Fruit fly (Drosophila melanogaster) whole organism, embryonic: Measurements from ENCODE around the gene Cp18.

Source experiments
- B-H2 ChIP-seq: fragments of 200-800 bp; sonication (Bioruptor generic); optimal IDR thresholded peaks from 2 replicates; lab custom pipeline; 2018; ENCODE audit warnings: missing biosample characterization, mild to moderate bottlenecking, missing genetic modification characterization
- BEAF-32 ChIP-seq: fragments of 200-800 bp; sonication (Bioruptor generic); optimal IDR thresholded peaks from 3 replicates; lab custom pipeline; 2017; ENCODE audit warnings: missing biosample characterization, missing genetic modification characterization, mild to moderate bottlenecking, moderate library complexity, missing genetic modification reagents
- C15 ChIP-seq: fragments of 200-800 bp; sonication (Bioruptor generic); IDR thresholded peaks from 3 replicates; pipeline ENCODE4 v1.3.6; 2022; ENCODE audit warnings: missing biosample characterization, missing genetic modification characterization
- CG11723 ChIP-seq: fragments of 200-800 bp; sonication (Bioruptor generic); optimal IDR thresholded peaks from 2 replicates; lab custom pipeline; 2017; ENCODE audit warnings: missing biosample characterization, mild to moderate bottlenecking, missing genetic modification characterization
- CG12744 ChIP-seq: fragments of 200-800 bp; sonication (Bioruptor generic); optimal IDR thresholded peaks from 2 replicates; lab custom pipeline; 2016; ENCODE audit warnings: missing biosample characterization, missing genetic modification characterization
- CG14441 ChIP-seq: fragments of 200-800 bp; sonication (Bioruptor generic); IDR thresholded peaks from 2 replicates; pipeline ENCODE4 v1.3.6; 2022; ENCODE audit warnings: missing biosample characterization, missing genetic modification characterization
- CG15011 ChIP-seq: fragments of 200-800 bp; sonication (Bioruptor generic); optimal IDR thresholded peaks from 3 replicates; lab custom pipeline; 2018; ENCODE audit warnings: missing biosample characterization, mild to moderate bottlenecking, missing genetic modification characterization
- CG17568 ChIP-seq: fragments of 200-800 bp; sonication (Bioruptor generic); optimal IDR thresholded peaks from 2 replicates; lab custom pipeline; 2018; ENCODE audit warnings: missing biosample characterization, mild to moderate bottlenecking, missing genetic modification characterization, moderate library complexity
- CG17612 ChIP-seq: fragments of 200-800 bp; sonication (Bioruptor generic); IDR thresholded peaks from 2 replicates; pipeline ENCODE4 v1.3.6; 2022; ENCODE audit warnings: missing biosample characterization, missing genetic modification characterization
- CG30020 ChIP-seq: fragments of 200-800 bp; optimal IDR thresholded peaks from 2 replicates; lab custom pipeline; 2019; ENCODE audit warnings: missing biosample characterization, mild to moderate bottlenecking, missing genetic modification characterization, moderate library complexity
- CG33557 ChIP-seq: fragments of 200-800 bp; sonication (Bioruptor generic); optimal IDR thresholded peaks from 2 replicates; lab custom pipeline; 2019; ENCODE audit warnings: missing biosample characterization, mild to moderate bottlenecking, missing genetic modification characterization, moderate library complexity
- CG4328 ChIP-seq: fragments of 200-800 bp; sonication (Bioruptor generic); optimal IDR thresholded peaks from 3 replicates; lab custom pipeline; 2017; ENCODE audit warnings: missing biosample characterization, missing genetic modification reagents, missing genetic modification characterization
- CG4617 ChIP-seq: fragments of 200-800 bp; sonication (Bioruptor generic); optimal IDR thresholded peaks from 3 replicates; lab custom pipeline; 2016; ENCODE audit warnings: missing biosample characterization, missing genetic modification characterization, borderline replicate concordance
- CG4707 ChIP-seq: fragments of 200-800 bp; sonication (Bioruptor generic); optimal IDR thresholded peaks from 2 replicates; lab custom pipeline; 2018; ENCODE audit warnings: missing biosample characterization, mild to moderate bottlenecking, missing genetic modification characterization, moderate library complexity
- CG4730 ChIP-seq: fragments of 200-800 bp; sonication (Bioruptor generic); IDR thresholded peaks from 2 replicates; pipeline ENCODE4 v1.3.6; 2022; ENCODE audit warnings: missing biosample characterization, missing genetic modification characterization
- CG5180 ChIP-seq: fragments of 200-800 bp; sonication (Bioruptor generic); optimal IDR thresholded peaks from 3 replicates; lab custom pipeline; 2017; ENCODE audit warnings: missing biosample characterization, missing genetic modification characterization, mild to moderate bottlenecking, moderate library complexity, missing genetic modification reagents
- CG6175 ChIP-seq: fragments of 200-800 bp; sonication (Bioruptor generic); IDR thresholded peaks from 3 replicates; pipeline ENCODE4 v1.3.6; 2022; ENCODE audit warnings: missing biosample characterization, missing genetic modification characterization
- CG6813 ChIP-seq: fragments of 200-800 bp; sonication (Bioruptor generic); optimal IDR thresholded peaks from 2 replicates; lab custom pipeline; 2017; ENCODE audit warnings: missing biosample characterization, missing genetic modification characterization, mild to moderate bottlenecking, moderate library complexity, missing genetic modification reagents
- CG7786 ChIP-seq: fragments of 200-800 bp; sonication (Bioruptor generic); optimal IDR thresholded peaks from 2 replicates; lab custom pipeline; 2016; ENCODE audit warnings: missing biosample characterization, missing genetic modification characterization
- CG9817 ChIP-seq: fragments of 200-800 bp; sonication (Bioruptor generic); optimal IDR thresholded peaks from 2 replicates; lab custom pipeline; 2018; ENCODE audit warnings: missing biosample characterization, mild to moderate bottlenecking, missing genetic modification characterization, moderate library complexity
- CkIIα-i1 ChIP-seq: fragments of 200-800 bp; sonication (Bioruptor generic); IDR thresholded peaks from 2 replicates; pipeline ENCODE4 v1.3.6; 2022; ENCODE audit warnings: missing biosample characterization, missing genetic modification characterization
- Dad ChIP-seq: fragments of 200-800 bp; sonication (Bioruptor generic); optimal IDR thresholded peaks from 3 replicates; lab custom pipeline; 2016; ENCODE audit warnings: missing biosample characterization, missing genetic modification characterization
- Elba2 ChIP-seq: fragments of 200-800 bp; sonication (Bioruptor generic); optimal IDR thresholded peaks from 3 replicates; lab custom pipeline; 2016; ENCODE audit warnings: missing biosample characterization, missing genetic modification characterization
- Fer2 ChIP-seq: fragments of 200-800 bp; sonication (Bioruptor generic); optimal IDR thresholded peaks from 2 replicates; lab custom pipeline; 2018; ENCODE audit warnings: missing biosample characterization, mild to moderate bottlenecking, missing genetic modification characterization, moderate library complexity
- Gug ChIP-seq: fragments of 200-800 bp; sonication (Bioruptor generic); IDR thresholded peaks from 4 replicates; pipeline ENCODE4 v1.3.6; 2022; ENCODE audit warnings: missing biosample characterization, missing genetic modification characterization
- HLH4C ChIP-seq: fragments of 200-800 bp; sonication (Bioruptor generic); IDR thresholded peaks from 3 replicates; pipeline ENCODE4 v1.3.6; 2022; ENCODE audit warnings: missing biosample characterization, missing genetic modification characterization; ENCODE audit not compliant: partially characterized antibody
- Kr ChIP-seq: fragments of 200-800 bp; sonication (Bioruptor generic); optimal IDR thresholded peaks from 2 replicates; lab custom pipeline; 2017; ENCODE audit warnings: missing biosample characterization, mild to moderate bottlenecking, missing genetic modification characterization
- Lhr ChIP-seq: fragments of 200-800 bp; sonication (Bioruptor generic); optimal IDR thresholded peaks from 3 replicates; lab custom pipeline; 2017; ENCODE audit warnings: mild to moderate bottlenecking, missing biosample characterization, missing genetic modification reagents, missing genetic modification characterization
- Neu2 ChIP-seq: fragments of 200-800 bp; sonication (Bioruptor generic); optimal IDR thresholded peaks from 3 replicates; lab custom pipeline; 2016; ENCODE audit warnings: missing biosample characterization, missing genetic modification characterization, borderline replicate concordance
- PHDP ChIP-seq: fragments of 200-800 bp; sonication (Bioruptor generic); optimal IDR thresholded peaks from 3 replicates; lab custom pipeline; 2018; ENCODE audit warnings: missing biosample characterization, mild to moderate bottlenecking, missing genetic modification characterization, moderate library complexity
- al ChIP-seq: fragments of 200-800 bp; sonication (Bioruptor generic); IDR thresholded peaks from 2 replicates; pipeline ENCODE4 v1.3.6; 2022; ENCODE audit warnings: missing biosample characterization, missing genetic modification characterization
- ase ChIP-seq: fragments of 200-800 bp; sonication (Bioruptor generic); IDR thresholded peaks from 3 replicates; pipeline ENCODE4 v1.3.6; 2022; ENCODE audit warnings: missing biosample characterization, missing genetic modification characterization
- cad ChIP-seq: fragments of >200 bp; optimal IDR thresholded peaks from 2 replicates; lab custom pipeline; 2017; ENCODE audit warnings: missing biosample characterization, missing genetic modification characterization
- cato ChIP-seq: fragments of 200-800 bp; sonication (Bioruptor generic); optimal IDR thresholded peaks from 2 replicates; lab custom pipeline; 2016; ENCODE audit warnings: missing biosample characterization, missing genetic modification characterization, borderline replicate concordance
- eyg ChIP-seq: fragments of 200-800 bp; sonication (Bioruptor generic); optimal IDR thresholded peaks from 3 replicates; lab custom pipeline; 2016; ENCODE audit warnings: missing biosample characterization, missing genetic modification characterization
- fd64A ChIP-seq: fragments of 200-800 bp; sonication (Bioruptor generic); optimal IDR thresholded peaks from 3 replicates; lab custom pipeline; 2018; ENCODE audit warnings: missing biosample characterization, mild to moderate bottlenecking, missing genetic modification characterization
- gsb-n ChIP-seq: fragments of 200-800 bp; sonication (Bioruptor generic); optimal IDR thresholded peaks from 3 replicates; lab custom pipeline; 2018; ENCODE audit warnings: missing biosample characterization, mild to moderate bottlenecking, missing genetic modification characterization
- hbn ChIP-seq: fragments of 200-800 bp; sonication (Bioruptor generic); IDR thresholded peaks from 2 replicates; pipeline ENCODE4 v1.3.6; 2022; ENCODE audit warnings: missing biosample characterization, missing genetic modification characterization; ENCODE audit not compliant: partially characterized antibody
- kah ChIP-seq: fragments of 200-800 bp; sonication (Bioruptor generic); optimal IDR thresholded peaks from 2 replicates; lab custom pipeline; 2018; ENCODE audit warnings: missing biosample characterization, mild to moderate bottlenecking, missing genetic modification characterization
- lola ChIP-seq, 3 experiments: fragments of >200 bp in 2 of 3; fragments of 200-800 bp in 1 of 3; sonication (Bioruptor generic) in 1 of 3; optimal IDR thresholded peaks; 2 replicates each; lab custom pipeline; 2017 to 2019; ENCODE audit warnings: missing biosample characterization in 3 of 3, missing genetic modification characterization in 3 of 3, mild to moderate bottlenecking in 1 of 3, moderate library complexity in 1 of 3
- lov ChIP-seq, 2 experiments: fragments of 200-800 bp in 1 of 2; fragments of >200 bp in 1 of 2; sonication (Bioruptor generic) in 1 of 2; IDR thresholded peaks in 1 of 2; optimal IDR thresholded peaks in 1 of 2; 2 replicates in 1 of 2; 3 replicates in 1 of 2; pipeline versions ENCODE4 v1.3.6 to Lab custom; 2017 to 2022; ENCODE audit warnings: missing biosample characterization in 1 of 2, missing genetic modification characterization in 1 of 2
- nmo ChIP-seq: fragments of 200-800 bp; sonication (Bioruptor generic); optimal IDR thresholded peaks from 2 replicates; lab custom pipeline; 2018; ENCODE audit warnings: missing biosample characterization, mild to moderate bottlenecking, missing genetic modification characterization, moderate library complexity
- otp ChIP-seq: fragments of 200-800 bp; sonication (Bioruptor generic); IDR thresholded peaks from 3 replicates; pipeline ENCODE4, ENCODE4 v1.3.6; 2022; ENCODE audit warnings: missing biosample characterization, missing genetic modification characterization
- row ChIP-seq: fragments of 200-800 bp; sonication (Bioruptor generic); IDR thresholded peaks from 3 replicates; pipeline ENCODE4 v1.3.6; 2022; ENCODE audit warnings: missing biosample characterization, missing genetic modification characterization
- sna ChIP-seq: fragments of 200-800 bp; sonication (Bioruptor generic); IDR thresholded peaks from 2 replicates; pipeline ENCODE4 v1.3.6; 2022; ENCODE audit warnings: missing biosample characterization, missing genetic modification characterization; ENCODE audit not compliant: partially characterized antibody
- tgo ChIP-seq: fragments of 200-800 bp; sonication (Bioruptor generic); IDR thresholded peaks from 3 replicates; pipeline ENCODE4 v1.3.6; 2022; ENCODE audit warnings: missing biosample characterization, missing genetic modification characterization
- trh ChIP-seq: fragments of 200-800 bp; sonication (Bioruptor generic); optimal IDR thresholded peaks from 2 replicates; lab custom pipeline; 2016; ENCODE audit warnings: missing biosample characterization, missing genetic modification characterization
- zf30C ChIP-seq: fragments of 200-800 bp; sonication (Bioruptor generic); optimal IDR thresholded peaks from 3 replicates; lab custom pipeline; 2018; ENCODE audit warnings: missing biosample characterization, mild to moderate bottlenecking, missing genetic modification characterization

Cp18 gene

DNA sequence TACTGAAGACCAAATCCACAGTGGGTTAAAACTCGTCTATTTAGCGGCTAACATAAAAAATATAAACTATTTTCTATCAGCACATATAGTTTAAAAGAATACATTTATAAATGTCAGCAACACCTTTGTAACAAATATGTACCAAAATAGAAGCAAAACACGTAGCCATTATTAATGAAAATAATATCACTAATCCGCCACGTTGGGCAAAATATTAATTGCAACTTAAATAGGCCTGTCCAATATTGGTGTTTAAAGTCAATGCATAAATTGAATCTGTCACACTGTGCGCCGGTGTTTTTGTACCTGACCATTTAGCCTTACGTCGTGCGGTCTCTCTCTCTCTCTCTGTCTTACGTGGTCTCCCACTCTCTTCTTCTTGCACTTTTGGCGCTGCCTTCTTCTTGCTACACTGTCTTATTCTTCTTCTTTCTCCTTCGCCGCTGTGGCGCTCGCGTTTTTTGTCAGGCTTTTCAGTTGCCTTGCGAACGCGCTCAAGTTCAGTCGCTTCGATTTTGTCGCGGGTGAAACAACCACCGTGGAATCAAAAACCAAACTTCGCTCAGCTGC lies 39.5 kb downstream of the Cp18 start (continued):
- TF ChIP-seq BEAF-32 (peak; percentile 31), otp (GFP tag; lab: Robert Waterston, UW) (peak; percentile 94), CG4328 (peak; percentile 96), CG4730 (peak; percentile 97), kah (GFP tag; lab: Kevin White, UChicago) (peak; percentile 89), B-H2 (GFP tag; lab: Kevin White, UChicago) (peak; percentile 96), lov (optimal IDR thresholded peaks at IDR 0.05; lab: Kevin White, UChicago) (no peak), lov (GFP tag; IDR thresholded peaks at IDR 0.05; lab: Robert Waterston, UW) (peak; percentile 93), ase (GFP tag; lab: Robert Waterston, UW) (peak; percentile 97), CG17612 (peak; percentile 94), CG30020 (tag; lab: Kevin White, UChicago) (peak; percentile 90), PHDP (tag; lab: Kevin White, UChicago) (peak; percentile 98), Neu2 (peak; percentile 69), sna (GFP tag; lab: Robert Waterston, UW) (no peak), CG4617 (peak; percentile 97), CG7786 (GFP tag; lab: Kevin White, UChicago) (peak; percentile 98), C15 (GFP tag; lab: Robert Waterston, UW) (peak; percentile 94), CG11723 (GFP tag; lab: Kevin White, UChicago) (peak; percentile 98), CG4707 (peak; percentile 94), tgo (GFP tag; lab: Robert Waterston, UW) (peak; percentile 98), cad (GFP tag; lab: Kevin White, UChicago) (no peak), Dad (GFP tag; lab: Kevin White, UChicago) (peak; percentile 94), hbn (GFP tag; lab: Robert Waterston, UW) (no peak), eyg (GFP tag; lab: Kevin White, UChicago) (peak; percentile 81), CG6813 (GFP tag; lab: Kevin White, UChicago) (peak; percentile 76), zf30C (GFP tag; lab: Kevin White, UChicago) (no peak), CG33557 (GFP tag; lab: Kevin White, UChicago) (peak; percentile 99), Fer2 (tag; lab: Kevin White, UChicago) (peak; percentile 59), trh (peak; percentile 89), row (peak; percentile 98), Gug (peak; percentile 98), CG17568 (GFP tag; lab: Kevin White, UChicago) (peak; percentile 95), al (peak; percentile 98), CG5180 (peak; percentile 90), CG15011 (peak; percentile 93), nmo (GFP tag; lab: Kevin White, UChicago) (peak; percentile 100), CG14441 (peak; percentile 98), Kr (GFP tag; lab: Kevin White, UChicago) (peak; percentile 74), lola (GFP tag; optimal IDR thresholded peaks at IDR 0.05; lab: Kevin White, UChicago) (peak in 1 of 3 experiments; percentile 99), fd64A (GFP tag; lab: Kevin White, UChicago) (peak; percentile 95), CG12744 (GFP tag; lab: Kevin White, UChicago) (peak; percentile 97), Lhr (GFP tag; lab: Kevin White, UChicago) (peak; percentile 96), CG9817 (tag; lab: Kevin White, UChicago) (peak; percentile 99), CG6175 (GFP tag; lab: Robert Waterston, UW) (peak; percentile 97), cato (GFP tag; lab: Kevin White, UChicago) (peak; percentile 98), Elba2 (GFP tag; lab: Kevin White, UChicago) (peak; percentile 74), gsb-n (tag; lab: Kevin White, UChicago) (peak; percentile 95), CkIIα-i1 (GFP tag; lab: Robert Waterston, UW) (0 out of 2 replicates have a peak, but pooled peaks have one; percentile 42), HLH4C (no peak; the same call in 2 of the 3 replicates)
